Worm (Caenorhabditis elegans) whole organism, L1 larva: ENCODE data around the gene T28A11.4.

ENCODE experiments used
- F16B12.6 ChIP-seq: fragments of 150-350 bp; optimal IDR thresholded peaks from 2 replicates; lab custom pipeline; 2014; ENCODE audit warnings: missing biosample characterization, missing genetic modification characterization
- ceh-90 ChIP-seq: sonication (generic microtip); optimal IDR thresholded peaks from 2 replicates; lab custom pipeline; 2016; ENCODE audit warnings: missing genetic modification characterization, missing compliant biosample characterization
- ces-1 ChIP-seq: fragments of 150-350 bp; optimal IDR thresholded peaks from 2 replicates; lab custom pipeline; 2014; ENCODE audit warnings: missing biosample characterization, missing genetic modification reagents, missing genetic modification characterization
- dpl-1 ChIP-seq, 3 experiments: fragments of 150-350 bp in 2 of 3; sonication (generic microtip) in 1 of 3; optimal IDR thresholded peaks; 2 replicates each; lab custom pipeline; 2014 to 2017; ENCODE audit warnings: missing biosample characterization in 3 of 3, missing genetic modification characterization in 3 of 3, missing genetic modification reagents in 3 of 3
- fkh-4 ChIP-seq: sonication (generic microtip); optimal IDR thresholded peaks from 2 replicates; lab custom pipeline; 2016; ENCODE audit warnings: missing compliant biosample characterization, missing genetic modification characterization, borderline replicate concordance
- jun-1 ChIP-seq: fragments of 150-350 bp; optimal IDR thresholded peaks from 2 replicates; lab custom pipeline; 2014; ENCODE audit warnings: missing biosample characterization, missing genetic modification reagents, missing genetic modification characterization
- nhr-11 ChIP-seq: fragments of 150-350 bp; optimal IDR thresholded peaks from 2 replicates; lab custom pipeline; 2014; ENCODE audit warnings: missing biosample characterization, missing genetic modification characterization
- pax-3 ChIP-seq: fragments of 200-800 bp; sonication (Bioruptor generic); optimal IDR thresholded peaks from 2 replicates; lab custom pipeline; 2018; ENCODE audit warnings: mild to moderate bottlenecking, missing genetic modification characterization, moderate library complexity, missing compliant biosample characterization
- skn-1 ChIP-seq: fragments of 150-350 bp; optimal IDR thresholded peaks from 2 replicates; lab custom pipeline; 2014; ENCODE audit warnings: missing biosample characterization, missing genetic modification characterization
- snpc-4 ChIP-seq: fragments of 150-350 bp; optimal IDR thresholded peaks from 2 replicates; lab custom pipeline; 2014; ENCODE audit warnings: missing biosample characterization, missing genetic modification characterization

- TF ChIP-seq F16B12.6 (tag; lab: Kevin White, UChicago) = no peak
- TF ChIP-seq fkh-4 (tag; lab: Kevin White, UChicago) = no peak
- TF ChIP-seq ces-1 = no peak
- no peak for TF ChIP-seq nhr-11 (tag; lab: Kevin White, UChicago)
- TF ChIP-seq dpl-1 (GFP tag; optimal IDR thresholded peaks at IDR 0.05; lab: Kevin White, UChicago) = no peak
- TF ChIP-seq ceh-90 (tag; lab: Kevin White, UChicago) = no peak
- TF ChIP-seq skn-1 (tag; lab: Kevin White, UChicago) = no peak
- TF ChIP-seq pax-3 (tag; lab: Kevin White, UChicago) = no peak
- no peak for TF ChIP-seq snpc-4 (tag; lab: Kevin White, UChicago)
- no peak for TF ChIP-seq jun-1 (tag; lab: Kevin White, UChicago)
Measured at ce11 chrV:3273577-3274100, at the start of gene T28A11.4.
